Fruit fly (Drosophila melanogaster) whole organism, embryonic: ENCODE data around the gene CG42710.

Experiments used
- Ada2b ChIP-seq: fragments of 200-800 bp; sonication (Bioruptor generic); IDR thresholded peaks from 2 replicates; pipeline ENCODE4 v1.3.6; 2022; ENCODE audit warnings: missing biosample characterization, missing genetic modification characterization
- Bteb2 ChIP-seq: fragments of 200-800 bp; sonication (Bioruptor generic); optimal IDR thresholded peaks from 2 replicates; lab custom pipeline; 2016; ENCODE audit warnings: missing biosample characterization, missing genetic modification characterization
- CG12236 ChIP-seq: fragments of 200-800 bp; sonication (Bioruptor generic); optimal IDR thresholded peaks from 2 replicates; lab custom pipeline; 2016; ENCODE audit warnings: missing biosample characterization, missing genetic modification characterization
- CG13296 ChIP-seq: fragments of 200-800 bp; sonication (Bioruptor generic); optimal IDR thresholded peaks from 3 replicates; lab custom pipeline; 2018; ENCODE audit warnings: missing biosample characterization, mild to moderate bottlenecking, missing genetic modification characterization
- CG14050 ChIP-seq: fragments of 200-800 bp; sonication (Bioruptor generic); IDR thresholded peaks from 3 replicates; pipeline ENCODE4 v1.3.6; 2022; ENCODE audit warnings: missing biosample characterization, missing genetic modification characterization
- CG15479 ChIP-seq: fragments of 200-800 bp; sonication (Bioruptor generic); optimal IDR thresholded peaks from 3 replicates; lab custom pipeline; 2019; ENCODE audit warnings: missing biosample characterization, mild to moderate bottlenecking, missing genetic modification characterization, moderate library complexity
- CG16813 ChIP-seq: fragments of 200-800 bp; sonication (Bioruptor generic); IDR thresholded peaks from 3 replicates; pipeline ENCODE4 v1.3.6; 2022; ENCODE audit warnings: missing biosample characterization, missing genetic modification characterization; ENCODE audit not compliant: partially characterized antibody
- CG17328 ChIP-seq: fragments of 200-800 bp; sonication (Bioruptor generic); IDR thresholded peaks from 2 replicates; pipeline ENCODE4 v1.3.6; 2022; ENCODE audit warnings: missing biosample characterization, missing genetic modification characterization
- CG2202 ChIP-seq: fragments of 200-800 bp; sonication (Bioruptor generic); optimal IDR thresholded peaks from 2 replicates; lab custom pipeline; 2018; ENCODE audit warnings: missing biosample characterization, mild to moderate bottlenecking, missing genetic modification characterization
- CG32772 ChIP-seq: fragments of 200-800 bp; sonication (Bioruptor generic); IDR thresholded peaks from 2 replicates; pipeline ENCODE4 v1.3.6; 2022; ENCODE audit warnings: missing biosample characterization, missing genetic modification characterization
- CG4820 ChIP-seq: fragments of 200-800 bp; sonication (Bioruptor generic); optimal IDR thresholded peaks from 3 replicates; lab custom pipeline; 2016; ENCODE audit warnings: missing biosample characterization, missing genetic modification characterization
- CG5180 ChIP-seq: fragments of 200-800 bp; sonication (Bioruptor generic); optimal IDR thresholded peaks from 3 replicates; lab custom pipeline; 2017; ENCODE audit warnings: missing biosample characterization, missing genetic modification characterization, mild to moderate bottlenecking, moderate library complexity, missing genetic modification reagents
- CG6175 ChIP-seq: fragments of 200-800 bp; sonication (Bioruptor generic); IDR thresholded peaks from 3 replicates; pipeline ENCODE4 v1.3.6; 2022; ENCODE audit warnings: missing biosample characterization, missing genetic modification characterization
- CG6854 ChIP-seq: fragments of 200-800 bp; sonication (Bioruptor generic); optimal IDR thresholded peaks from 3 replicates; lab custom pipeline; 2017; ENCODE audit warnings: missing biosample characterization, mild to moderate bottlenecking, missing genetic modification characterization
- CG9727 ChIP-seq: fragments of 200-800 bp; sonication (Bioruptor generic); optimal IDR thresholded peaks from 3 replicates; lab custom pipeline; 2017; ENCODE audit warnings: missing biosample characterization, mild to moderate bottlenecking, missing genetic modification characterization
- D19B ChIP-seq: fragments of 200-800 bp; sonication (Bioruptor generic); optimal IDR thresholded peaks from 2 replicates; lab custom pipeline; 2017; ENCODE audit warnings: missing biosample characterization, mild to moderate bottlenecking, missing genetic modification characterization
- Dad ChIP-seq: fragments of 200-800 bp; sonication (Bioruptor generic); optimal IDR thresholded peaks from 3 replicates; lab custom pipeline; 2016; ENCODE audit warnings: missing biosample characterization, missing genetic modification characterization
- Dref ChIP-seq: fragments of 200-800 bp; sonication (Bioruptor generic); IDR thresholded peaks from 2 replicates; pipeline ENCODE4 v1.3.6; 2022; ENCODE audit warnings: missing biosample characterization, missing genetic modification characterization
- Fer2 ChIP-seq: fragments of 200-800 bp; sonication (Bioruptor generic); optimal IDR thresholded peaks from 2 replicates; lab custom pipeline; 2018; ENCODE audit warnings: missing biosample characterization, mild to moderate bottlenecking, missing genetic modification characterization, moderate library complexity
- HLH4C ChIP-seq: fragments of 200-800 bp; sonication (Bioruptor generic); IDR thresholded peaks from 3 replicates; pipeline ENCODE4 v1.3.6; 2022; ENCODE audit warnings: missing biosample characterization, missing genetic modification characterization; ENCODE audit not compliant: partially characterized antibody
- HLHmδ ChIP-seq: fragments of 200-800 bp; sonication (Bioruptor generic); optimal IDR thresholded peaks from 2 replicates; lab custom pipeline; 2018; ENCODE audit warnings: missing biosample characterization, mild to moderate bottlenecking, missing genetic modification characterization, moderate library complexity
- HmgZ ChIP-seq: fragments of 200-800 bp; sonication (Bioruptor generic); optimal IDR thresholded peaks from 2 replicates; lab custom pipeline; 2018; ENCODE audit warnings: missing biosample characterization, mild to moderate bottlenecking, missing genetic modification characterization
- Myb ChIP-seq: fragments of 200-800 bp; sonication (Bioruptor generic); optimal IDR thresholded peaks from 2 replicates; lab custom pipeline; 2016; ENCODE audit warnings: missing biosample characterization, missing genetic modification characterization
- NFAT ChIP-seq: fragments of 200-800 bp; sonication (Bioruptor generic); IDR thresholded peaks from 2 replicates; pipeline ENCODE4 v1.3.6; 2022; ENCODE audit warnings: missing biosample characterization, missing genetic modification characterization
- NK7.1 ChIP-seq: fragments of 200-800 bp; sonication (Bioruptor generic); optimal IDR thresholded peaks from 3 replicates; lab custom pipeline; 2016; ENCODE audit warnings: missing biosample characterization, missing genetic modification characterization
- Oli ChIP-seq: fragments of 200-800 bp; sonication (Bioruptor generic); optimal IDR thresholded peaks from 2 replicates; lab custom pipeline; 2018; ENCODE audit warnings: missing biosample characterization, mild to moderate bottlenecking, missing genetic modification characterization, moderate library complexity
- Sox102F ChIP-seq: fragments of 200-800 bp; sonication (Bioruptor generic); optimal IDR thresholded peaks from 2 replicates; lab custom pipeline; 2018; ENCODE audit warnings: missing biosample characterization, mild to moderate bottlenecking, missing genetic modification characterization, moderate library complexity
- Xbp1 ChIP-seq: fragments of 200-800 bp; sonication (Bioruptor generic); optimal IDR thresholded peaks from 3 replicates; lab custom pipeline; 2016; ENCODE audit warnings: missing biosample characterization, mild to moderate bottlenecking, missing genetic modification characterization
- ab ChIP-seq: fragments of 200-800 bp; sonication (Bioruptor generic); optimal IDR thresholded peaks from 2 replicates; lab custom pipeline; 2016; ENCODE audit warnings: missing biosample characterization, missing genetic modification characterization
- amos ChIP-seq: fragments of 200-800 bp; sonication (Bioruptor generic); IDR thresholded peaks from 2 replicates; pipeline ENCODE4 v1.3.6; 2022; ENCODE audit warnings: missing biosample characterization, missing genetic modification characterization; ENCODE audit not compliant: partially characterized antibody
- ara ChIP-seq: fragments of 200-800 bp; sonication (Bioruptor generic); IDR thresholded peaks from 2 replicates; pipeline ENCODE4 v1.3.6; 2022; ENCODE audit warnings: missing biosample characterization, missing genetic modification characterization
- cad ChIP-seq: fragments of >200 bp; optimal IDR thresholded peaks from 2 replicates; lab custom pipeline; 2017; ENCODE audit warnings: missing biosample characterization, missing genetic modification characterization
- cas ChIP-seq: fragments of 200-800 bp; sonication (Bioruptor generic); IDR thresholded peaks from 2 replicates; pipeline ENCODE4 v1.3.6; 2022; ENCODE audit warnings: missing biosample characterization, missing genetic modification characterization
- disco-r ChIP-seq: fragments of 200-800 bp; sonication (Bioruptor generic); optimal IDR thresholded peaks from 2 replicates; lab custom pipeline; 2016; ENCODE audit warnings: missing biosample characterization, missing genetic modification characterization
- dysf ChIP-seq: fragments of 200-800 bp; sonication (Bioruptor generic); IDR thresholded peaks from 3 replicates; pipeline ENCODE4 v1.3.6; 2022; ENCODE audit warnings: missing biosample characterization, missing genetic modification characterization
- gem ChIP-seq: fragments of 200-800 bp; sonication (Bioruptor generic); optimal IDR thresholded peaks from 2 replicates; lab custom pipeline; 2019; ENCODE audit warnings: missing biosample characterization, mild to moderate bottlenecking, missing genetic modification characterization, moderate library complexity
- gsb ChIP-seq: fragments of 200-800 bp; sonication (Bioruptor generic); IDR thresholded peaks from 2 replicates; pipeline ENCODE4 v1.3.6; 2022; ENCODE audit warnings: missing biosample characterization, missing genetic modification characterization
- gt ChIP-seq: fragments of 200-800 bp; sonication (Bioruptor generic); IDR thresholded peaks from 2 replicates; pipeline ENCODE4 v1.3.6; 2022; ENCODE audit warnings: missing biosample characterization, missing genetic modification characterization
- her ChIP-seq: fragments of 200-800 bp; sonication (Bioruptor generic); optimal IDR thresholded peaks from 2 replicates; lab custom pipeline; 2016; ENCODE audit warnings: missing biosample characterization, missing genetic modification characterization
- jigr1 ChIP-seq: fragments of 200-800 bp; sonication (Bioruptor generic); IDR thresholded peaks from 3 replicates; pipeline ENCODE4 v1.3.6; 2022; ENCODE audit warnings: missing biosample characterization, missing genetic modification characterization
- lov ChIP-seq, 2 experiments: fragments of 200-800 bp in 1 of 2; fragments of >200 bp in 1 of 2; sonication (Bioruptor generic) in 1 of 2; IDR thresholded peaks in 1 of 2; optimal IDR thresholded peaks in 1 of 2; 2 replicates in 1 of 2; 3 replicates in 1 of 2; pipeline versions ENCODE4 v1.3.6 to Lab custom; 2017 to 2022; ENCODE audit warnings: missing biosample characterization in 1 of 2, missing genetic modification characterization in 1 of 2
- nmo ChIP-seq: fragments of 200-800 bp; sonication (Bioruptor generic); optimal IDR thresholded peaks from 2 replicates; lab custom pipeline; 2018; ENCODE audit warnings: missing biosample characterization, mild to moderate bottlenecking, missing genetic modification characterization, moderate library complexity
- schlank ChIP-seq: fragments of 200-800 bp; sonication (Bioruptor generic); optimal IDR thresholded peaks from 2 replicates; lab custom pipeline; 2018; ENCODE audit warnings: missing biosample characterization, mild to moderate bottlenecking, missing genetic modification characterization
- sqz ChIP-seq: fragments of 200-800 bp; sonication (Bioruptor generic); optimal IDR thresholded peaks from 3 replicates; lab custom pipeline; 2018; ENCODE audit warnings: missing biosample characterization, mild to moderate bottlenecking, missing genetic modification characterization
- stc ChIP-seq: fragments of 200-800 bp; sonication (Bioruptor generic); IDR thresholded peaks from 2 replicates; pipeline ENCODE4 v1.3.6; 2022; ENCODE audit warnings: missing biosample characterization, missing genetic modification characterization
- tin ChIP-seq: fragments of 200-800 bp; sonication (Bioruptor generic); optimal IDR thresholded peaks from 3 replicates; lab custom pipeline; 2016; ENCODE audit warnings: missing biosample characterization, missing genetic modification characterization
- tna ChIP-seq: fragments of 200-800 bp; sonication (Bioruptor generic); IDR thresholded peaks from 2 replicates; pipeline ENCODE4 v1.3.6; 2022; ENCODE audit warnings: missing biosample characterization, missing genetic modification characterization; ENCODE audit not compliant: partially characterized antibody
- tup ChIP-seq: fragments of 200-800 bp; sonication (Bioruptor generic); optimal IDR thresholded peaks from 2 replicates; lab custom pipeline; 2016; ENCODE audit warnings: missing biosample characterization, mild to moderate bottlenecking, missing genetic modification characterization, moderate library complexity
- unc-4 ChIP-seq: fragments of 200-800 bp; sonication (Bioruptor generic); IDR thresholded peaks from 2 replicates; pipeline ENCODE4 v1.3.6; 2022; ENCODE audit warnings: missing biosample characterization, missing genetic modification characterization; ENCODE audit not compliant: partially characterized antibody
- unpg ChIP-seq: fragments of 200-800 bp; sonication (Bioruptor generic); optimal IDR thresholded peaks from 3 replicates; lab custom pipeline; 2018; ENCODE audit warnings: missing biosample characterization, mild to moderate bottlenecking, missing genetic modification characterization, moderate library complexity
- usp ChIP-seq: fragments of >200 bp; optimal IDR thresholded peaks from 2 replicates; lab custom pipeline; 2017; ENCODE audit warnings: missing biosample characterization, missing genetic modification characterization

CG42710 gene

DNA sequence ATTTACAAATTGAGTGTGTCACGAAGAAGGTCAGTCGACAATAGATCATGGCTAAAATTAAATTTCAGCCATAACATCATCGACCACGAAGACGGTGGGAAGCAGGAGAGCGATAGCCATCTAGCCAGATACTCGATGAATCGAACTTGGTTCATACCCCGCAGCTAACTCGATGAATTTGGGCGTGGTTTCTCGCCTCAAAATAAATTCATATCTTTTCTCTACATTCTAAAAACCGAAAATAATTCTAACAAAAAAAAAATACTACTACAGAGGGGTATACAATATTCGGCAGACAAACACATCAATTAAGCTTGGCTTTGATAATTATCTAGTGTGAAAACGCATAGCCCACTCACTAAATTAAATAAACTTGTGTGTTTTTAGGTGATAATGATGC, 49.6 kb downstream of the CG42710 start (continued):
- TF ChIP-seq Sox102F (peak; percentile 62), dysf (GFP tag; lab: Robert Waterston, UW) (peak; percentile 64; the same call in 1 of the 3 replicates), ab (GFP tag; lab: Kevin White, UChicago) (no peak), HmgZ (tag; lab: Kevin White, UChicago) (no peak), tin (GFP tag; lab: Kevin White, UChicago) (no peak), nmo (GFP tag; lab: Kevin White, UChicago) (peak; percentile 29), schlank (tag; lab: Kevin White, UChicago) (no peak), CG15479 (GFP tag; lab: Kevin White, UChicago) (no peak), unc-4 (GFP tag; lab: Robert Waterston, UW) (no peak), Dref (GFP tag; lab: Robert Waterston, UW) (no peak), Xbp1 (peak; percentile 2), jigr1 (GFP tag; lab: Robert Waterston, UW) (no peak), CG2202 (tag; lab: Kevin White, UChicago) (no peak), NFAT (no peak), Myb (GFP tag; lab: Kevin White, UChicago) (no peak), her (no peak), Oli (tag; lab: Kevin White, UChicago) (peak; percentile 52), ara (GFP tag; lab: Robert Waterston, UW) (0 out of 2 replicates have a peak, but pooled peaks have one; percentile 28), CG6175 (GFP tag; lab: Robert Waterston, UW) (no peak), lov (optimal IDR thresholded peaks at IDR 0.05; lab: Kevin White, UChicago) (no peak), lov (GFP tag; IDR thresholded peaks at IDR 0.05; lab: Robert Waterston, UW) (peak; percentile 18; the same call in 1 of the 3 replicates), CG17328 (GFP tag; lab: Robert Waterston, UW) (no peak), gsb (GFP tag; lab: Robert Waterston, UW) (no peak), unpg (no peak), CG13296 (GFP tag; lab: Kevin White, UChicago) (no peak), cas (no peak), usp (GFP tag; lab: Kevin White, UChicago) (no peak), tna (GFP tag; lab: Robert Waterston, UW) (no peak), Ada2b (GFP tag; lab: Robert Waterston, UW) (peak; percentile 48; the same call in 1 of the 2 replicates), CG14050 (GFP tag; lab: Robert Waterston, UW) (no peak), CG9727 (no peak), HLH4C (GFP tag; lab: Robert Waterston, UW) (peak; percentile 44; the same call in 1 of the 3 replicates), amos (GFP tag; lab: Robert Waterston, UW) (no peak), sqz (GFP tag; lab: Kevin White, UChicago) (no peak), NK7.1 (GFP tag; lab: Kevin White, UChicago) (no peak), CG32772 (GFP tag; lab: Robert Waterston, UW) (no peak), CG6854 (GFP tag; lab: Kevin White, UChicago) (no peak), stc (GFP tag; lab: Robert Waterston, UW) (peak; percentile 70), Dad (no peak), Fer2 (tag; lab: Kevin White, UChicago) (no peak), gt (GFP tag; lab: Robert Waterston, UW) (no peak), gem (tag; lab: Kevin White, UChicago) (peak; percentile 56), Bteb2 (no peak), CG16813 (GFP tag; lab: Robert Waterston, UW) (no peak), CG12236 (no peak), D19B (peak; percentile 74), disco-r (GFP tag; lab: Kevin White, UChicago) (no peak), CG4820 (GFP tag; lab: Kevin White, UChicago) (no peak), CG5180 (GFP tag; lab: Kevin White, UChicago) (no peak), HLHmδ (GFP tag; lab: Kevin White, UChicago) (no peak), tup (GFP tag; lab: Kevin White, UChicago) (no peak), cad (no peak)
